Fruit fly (Drosophila melanogaster) whole organism, embryonic: ENCODE results near the gene nenya.

Source experiments
- BtbVII ChIP-seq: fragments of 200-800 bp; sonication (Bioruptor generic); optimal IDR thresholded peaks from 3 replicates; lab custom pipeline; 2017; ENCODE audit warnings: missing biosample characterization, mild to moderate bottlenecking, missing genetic modification characterization
- CG10209 ChIP-seq: fragments of 200-800 bp; sonication (Bioruptor generic); optimal IDR thresholded peaks from 3 replicates; lab custom pipeline; 2017; ENCODE audit warnings: missing biosample characterization, mild to moderate bottlenecking, missing genetic modification characterization, missing genetic modification reagents
- CG10274 ChIP-seq: fragments of 200-800 bp; sonication (Bioruptor generic); optimal IDR thresholded peaks from 3 replicates; lab custom pipeline; 2017; ENCODE audit warnings: missing biosample characterization, mild to moderate bottlenecking, missing genetic modification characterization
- CG10321 ChIP-seq: fragments of 200-800 bp; sonication (Bioruptor generic); IDR thresholded peaks from 2 replicates; pipeline ENCODE4 v1.3.6; 2022; ENCODE audit warnings: missing biosample characterization, missing genetic modification characterization
- CG10565 ChIP-seq: fragments of 200-800 bp; sonication (Bioruptor generic); optimal IDR thresholded peaks from 3 replicates; lab custom pipeline; 2016; ENCODE audit warnings: missing biosample characterization, mild to moderate bottlenecking, missing genetic modification characterization
- CG10654 ChIP-seq: fragments of 200-800 bp; sonication (Bioruptor generic); optimal IDR thresholded peaks from 2 replicates; lab custom pipeline; 2016; ENCODE audit warnings: missing biosample characterization, missing genetic modification characterization
- CG10959 ChIP-seq: fragments of 200-800 bp; sonication (Bioruptor generic); IDR thresholded peaks from 2 replicates; pipeline ENCODE4 v1.3.6; 2022; ENCODE audit warnings: missing biosample characterization, missing genetic modification characterization
- CG10979 ChIP-seq: fragments of 200-800 bp; sonication (Bioruptor generic); optimal IDR thresholded peaks from 2 replicates; lab custom pipeline; 2018; ENCODE audit warnings: missing biosample characterization, mild to moderate bottlenecking, missing genetic modification characterization, moderate library complexity
- CG11456 ChIP-seq: fragments of 200-800 bp; sonication (Bioruptor generic); IDR thresholded peaks from 3 replicates; pipeline ENCODE4 v1.3.6; 2022; ENCODE audit warnings: missing biosample characterization, missing genetic modification characterization
- CG12219 ChIP-seq: fragments of 200-800 bp; sonication (Bioruptor generic); optimal IDR thresholded peaks from 3 replicates; lab custom pipeline; 2018; ENCODE audit warnings: missing biosample characterization, mild to moderate bottlenecking, missing genetic modification characterization
- CG12299 ChIP-seq: fragments of 200-800 bp; sonication (Bioruptor generic); optimal IDR thresholded peaks from 2 replicates; lab custom pipeline; 2018; ENCODE audit warnings: missing biosample characterization, mild to moderate bottlenecking, missing genetic modification characterization
- CG14710 ChIP-seq: fragments of 200-800 bp; sonication (Bioruptor generic); optimal IDR thresholded peaks from 3 replicates; lab custom pipeline; 2019; ENCODE audit warnings: missing biosample characterization, mild to moderate bottlenecking, missing genetic modification characterization, moderate library complexity
- CG14860 ChIP-seq: fragments of 200-800 bp; sonication (Bioruptor generic); IDR thresholded peaks from 3 replicates; pipeline ENCODE4 v1.3.6; 2022; ENCODE audit warnings: missing biosample characterization, missing genetic modification characterization; ENCODE audit not compliant: partially characterized antibody
- CG15696 ChIP-seq: fragments of 200-800 bp; sonication (Bioruptor generic); optimal IDR thresholded peaks from 2 replicates; lab custom pipeline; 2019; ENCODE audit warnings: missing biosample characterization, mild to moderate bottlenecking, missing genetic modification characterization, moderate library complexity
- CG1602 ChIP-seq: fragments of 200-800 bp; sonication (Bioruptor generic); optimal IDR thresholded peaks from 3 replicates; lab custom pipeline; 2016; ENCODE audit warnings: missing biosample characterization, missing genetic modification characterization
- CG16815 ChIP-seq: fragments of 200-800 bp; sonication (Bioruptor generic); optimal IDR thresholded peaks from 3 replicates; lab custom pipeline; 2017; ENCODE audit warnings: missing biosample characterization, mild to moderate bottlenecking, missing genetic modification characterization
- CG16863 ChIP-seq: fragments of 200-800 bp; sonication (Bioruptor generic); optimal IDR thresholded peaks from 3 replicates; lab custom pipeline; 2016; ENCODE audit warnings: missing biosample characterization, missing genetic modification characterization
- CG2120 ChIP-seq: fragments of 200-800 bp; sonication (Bioruptor generic); optimal IDR thresholded peaks from 3 replicates; lab custom pipeline; 2016; ENCODE audit warnings: missing biosample characterization, missing genetic modification characterization
- CG2199 ChIP-seq: fragments of 200-800 bp; sonication (Bioruptor generic); IDR thresholded peaks from 3 replicates; pipeline ENCODE4 v1.3.6; 2022; ENCODE audit warnings: missing biosample characterization, missing genetic modification characterization
- CG2202 ChIP-seq: fragments of 200-800 bp; sonication (Bioruptor generic); optimal IDR thresholded peaks from 2 replicates; lab custom pipeline; 2018; ENCODE audit warnings: missing biosample characterization, mild to moderate bottlenecking, missing genetic modification characterization
- CG32772 ChIP-seq: fragments of 200-800 bp; sonication (Bioruptor generic); IDR thresholded peaks from 2 replicates; pipeline ENCODE4 v1.3.6; 2022; ENCODE audit warnings: missing biosample characterization, missing genetic modification characterization
- CG3281 ChIP-seq: fragments of 200-800 bp; sonication (Bioruptor generic); optimal IDR thresholded peaks from 3 replicates; lab custom pipeline; 2017; ENCODE audit warnings: missing biosample characterization, mild to moderate bottlenecking, missing genetic modification characterization
- CG34376 ChIP-seq: fragments of 200-800 bp; sonication (Bioruptor generic); optimal IDR thresholded peaks from 2 replicates; lab custom pipeline; 2018; ENCODE audit warnings: missing biosample characterization, mild to moderate bottlenecking, missing genetic modification characterization
- CG4360 ChIP-seq: fragments of 200-800 bp; sonication (Bioruptor generic); IDR thresholded peaks from 2 replicates; pipeline ENCODE4 v1.3.6; 2022; ENCODE audit warnings: missing biosample characterization, missing genetic modification characterization
- CG4730 ChIP-seq: fragments of 200-800 bp; sonication (Bioruptor generic); IDR thresholded peaks from 2 replicates; pipeline ENCODE4 v1.3.6; 2022; ENCODE audit warnings: missing biosample characterization, missing genetic modification characterization
- CG5180 ChIP-seq: fragments of 200-800 bp; sonication (Bioruptor generic); optimal IDR thresholded peaks from 3 replicates; lab custom pipeline; 2017; ENCODE audit warnings: missing biosample characterization, missing genetic modification characterization, mild to moderate bottlenecking, moderate library complexity, missing genetic modification reagents
- CG5953 ChIP-seq: fragments of 200-800 bp; sonication (Bioruptor generic); IDR thresholded peaks from 2 replicates; pipeline ENCODE4 v1.3.6; 2022; ENCODE audit warnings: missing biosample characterization, missing genetic modification characterization
- CG6791 ChIP-seq: fragments of 200-800 bp; sonication (Bioruptor generic); IDR thresholded peaks from 3 replicates; pipeline ENCODE4 v1.3.6; 2022; ENCODE audit warnings: missing biosample characterization, missing genetic modification characterization; ENCODE audit not compliant: partially characterized antibody
- CG7556 ChIP-seq: fragments of 200-800 bp; sonication (Bioruptor generic); optimal IDR thresholded peaks from 2 replicates; lab custom pipeline; 2017; ENCODE audit warnings: missing biosample characterization, mild to moderate bottlenecking, missing genetic modification characterization
- CG7839 ChIP-seq: fragments of 200-800 bp; sonication (Bioruptor generic); optimal IDR thresholded peaks from 3 replicates; lab custom pipeline; 2018; ENCODE audit warnings: missing biosample characterization, mild to moderate bottlenecking, missing genetic modification characterization, moderate library complexity
- CG8388 ChIP-seq: fragments of 200-800 bp; sonication (Bioruptor generic); optimal IDR thresholded peaks from 2 replicates; lab custom pipeline; 2019; ENCODE audit warnings: missing biosample characterization, mild to moderate bottlenecking, missing genetic modification characterization, moderate library complexity
- CG9817 ChIP-seq: fragments of 200-800 bp; sonication (Bioruptor generic); optimal IDR thresholded peaks from 2 replicates; lab custom pipeline; 2018; ENCODE audit warnings: missing biosample characterization, mild to moderate bottlenecking, missing genetic modification characterization, moderate library complexity
- CTCF ChIP-seq: fragments of 200-800 bp; sonication (Bioruptor generic); optimal IDR thresholded peaks from 2 replicates; lab custom pipeline; 2017; ENCODE audit warnings: missing biosample characterization, mild to moderate bottlenecking, missing genetic modification characterization, moderate library complexity
- Dll ChIP-seq: fragments of 200-800 bp; sonication (Bioruptor generic); IDR thresholded peaks from 4 replicates; pipeline ENCODE4 v1.3.6; 2022; ENCODE audit warnings: missing biosample characterization, missing genetic modification characterization; ENCODE audit not compliant: partially characterized antibody
- Dp ChIP-seq: fragments of 200-800 bp; sonication (Bioruptor generic); optimal IDR thresholded peaks from 2 replicates; lab custom pipeline; 2018; ENCODE audit warnings: missing biosample characterization, mild to moderate bottlenecking, missing genetic modification characterization, moderate library complexity
- Fer2 ChIP-seq: fragments of 200-800 bp; sonication (Bioruptor generic); optimal IDR thresholded peaks from 2 replicates; lab custom pipeline; 2018; ENCODE audit warnings: missing biosample characterization, mild to moderate bottlenecking, missing genetic modification characterization, moderate library complexity
- Lim3 ChIP-seq: fragments of 200-800 bp; sonication (Bioruptor generic); IDR thresholded peaks from 2 replicates; pipeline ENCODE4 v1.3.6; 2022; ENCODE audit warnings: missing biosample characterization, missing genetic modification characterization
- Nf-YB ChIP-seq: fragments of 200-800 bp; sonication (Bioruptor generic); optimal IDR thresholded peaks from 3 replicates; lab custom pipeline; 2019; ENCODE audit warnings: missing biosample characterization, mild to moderate bottlenecking, missing genetic modification characterization, moderate library complexity
- Ptx1 ChIP-seq: fragments of 200-800 bp; sonication (Bioruptor generic); IDR thresholded peaks from 2 replicates; pipeline ENCODE4 v1.3.6; 2022; ENCODE audit warnings: missing biosample characterization, missing genetic modification characterization
- Rfx ChIP-seq: fragments of 200-800 bp; sonication (Bioruptor generic); IDR thresholded peaks from 2 replicates; pipeline ENCODE4 v1.3.6; 2022; ENCODE audit warnings: missing biosample characterization, missing genetic modification characterization
- Sry-δ ChIP-seq: fragments of 200-800 bp; sonication (Bioruptor generic); optimal IDR thresholded peaks from 2 replicates; lab custom pipeline; 2016; ENCODE audit warnings: missing biosample characterization, missing genetic modification characterization
- Ssrp ChIP-seq: fragments of 200-800 bp; sonication (Bioruptor generic); optimal IDR thresholded peaks from 2 replicates; lab custom pipeline; 2018; ENCODE audit warnings: missing biosample characterization, mild to moderate bottlenecking, missing genetic modification characterization, moderate library complexity
- Tbp ChIP-seq: fragments of >200 bp; optimal IDR thresholded peaks from 2 replicates; lab custom pipeline; 2018; ENCODE audit warnings: missing biosample characterization, missing genetic modification characterization
- fd102C ChIP-seq: fragments of 200-800 bp; sonication (Bioruptor generic); optimal IDR thresholded peaks from 2 replicates; lab custom pipeline; 2018; ENCODE audit warnings: missing biosample characterization, mild to moderate bottlenecking, missing genetic modification characterization, moderate library complexity
- gsb ChIP-seq: fragments of 200-800 bp; sonication (Bioruptor generic); IDR thresholded peaks from 2 replicates; pipeline ENCODE4 v1.3.6; 2022; ENCODE audit warnings: missing biosample characterization, missing genetic modification characterization
- pb ChIP-seq: fragments of 200-800 bp; sonication (Bioruptor generic); optimal IDR thresholded peaks from 3 replicates; lab custom pipeline; 2016; ENCODE audit warnings: missing biosample characterization, missing genetic modification characterization
- pnt ChIP-seq: fragments of 200-800 bp; sonication (Bioruptor generic); optimal IDR thresholded peaks from 3 replicates; lab custom pipeline; 2016; ENCODE audit warnings: missing biosample characterization, missing genetic modification characterization
- pzg ChIP-seq: fragments of 200-800 bp; sonication (Bioruptor generic); optimal IDR thresholded peaks from 3 replicates; lab custom pipeline; 2018; ENCODE audit warnings: missing biosample characterization, mild to moderate bottlenecking, missing genetic modification characterization, moderate library complexity
- stwl ChIP-seq: fragments of 200-800 bp; sonication (Bioruptor generic); optimal IDR thresholded peaks from 3 replicates; lab custom pipeline; 2018; ENCODE audit warnings: missing biosample characterization, mild to moderate bottlenecking, missing genetic modification characterization, moderate library complexity
- tgo ChIP-seq: fragments of 200-800 bp; sonication (Bioruptor generic); IDR thresholded peaks from 3 replicates; pipeline ENCODE4 v1.3.6; 2022; ENCODE audit warnings: missing biosample characterization, missing genetic modification characterization
- usp ChIP-seq: fragments of >200 bp; optimal IDR thresholded peaks from 2 replicates; lab custom pipeline; 2017; ENCODE audit warnings: missing biosample characterization, missing genetic modification characterization
- wdn ChIP-seq: fragments of 200-800 bp; sonication (Bioruptor generic); IDR thresholded peaks from 2 replicates; pipeline ENCODE4 v1.3.6; 2022; ENCODE audit warnings: missing biosample characterization, missing genetic modification characterization

nenya gene

DNA sequence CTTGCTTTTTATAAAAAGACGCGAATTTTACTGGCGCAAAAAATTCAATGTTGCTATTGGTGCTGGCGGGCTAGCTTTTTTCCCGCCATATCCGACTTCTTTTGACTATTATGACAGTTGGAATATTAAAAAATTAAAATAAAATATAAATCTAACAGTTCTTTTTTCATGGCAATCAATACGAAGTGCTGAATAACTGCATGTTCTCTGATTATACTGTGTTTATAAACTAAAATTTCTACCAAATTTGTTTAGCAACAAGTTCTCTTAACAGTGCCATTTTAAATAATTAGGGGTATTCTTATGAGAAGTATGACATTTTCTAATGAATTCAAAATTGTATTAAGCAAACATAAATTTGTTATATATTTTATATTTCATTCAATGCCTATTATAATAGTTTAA is 8.6 kb downstream of the nenya start, which contains the start of gene Boh1 (continued):
- TF ChIP-seq CG11456 (GFP tag; lab: Robert Waterston, UW): no peak
- TF ChIP-seq fd102C (GFP tag; lab: Kevin White, UChicago): no peak
- peak; percentile 39 for TF ChIP-seq stwl
- peak; percentile 16 for TF ChIP-seq CG3281 (GFP tag; lab: Kevin White, UChicago)
- TF ChIP-seq CG4360: no peak
- no peak for TF ChIP-seq CG4730 (GFP tag; lab: Robert Waterston, UW)
- peak; percentile 15 for TF ChIP-seq Nf-YB
- TF ChIP-seq pzg (GFP tag; lab: Kevin White, UChicago): peak; percentile 15
- TF ChIP-seq CG14860 (GFP tag; lab: Robert Waterston, UW): no peak
- no peak for TF ChIP-seq CG10959 (GFP tag; lab: Robert Waterston, UW)
- TF ChIP-seq Ptx1 (GFP tag; lab: Robert Waterston, UW): no peak
- TF ChIP-seq CG14710 (tag; lab: Kevin White, UChicago): peak; percentile 51
- no peak for TF ChIP-seq CG16815 (GFP tag; lab: Kevin White, UChicago)
- TF ChIP-seq Sry-δ (GFP tag; lab: Kevin White, UChicago): no peak
- peak; percentile 26 for TF ChIP-seq BtbVII (GFP tag; lab: Kevin White, UChicago)
- TF ChIP-seq pb (GFP tag; lab: Kevin White, UChicago): no peak
- no peak for TF ChIP-seq CG16863 (GFP tag; lab: Kevin White, UChicago)
- no peak for TF ChIP-seq CG10565 (GFP tag; lab: Kevin White, UChicago)
- peak; percentile 20 for TF ChIP-seq CG7556 (GFP tag; lab: Kevin White, UChicago)
- TF ChIP-seq CG10654: no peak
- 0 out of 2 replicates have a peak, but pooled peaks have one; percentile 13 for TF ChIP-seq Rfx (GFP tag; lab: Robert Waterston, UW)
- no peak for TF ChIP-seq CG2199
- peak; percentile 15 for TF ChIP-seq CG12299 (tag; lab: Kevin White, UChicago)
- TF ChIP-seq CG2202: no peak
- no peak for TF ChIP-seq CTCF (GFP tag; lab: Kevin White, UChicago)
- no peak for TF ChIP-seq Dll
- TF ChIP-seq Fer2 (tag; lab: Kevin White, UChicago): peak; percentile 32
- TF ChIP-seq CG1602 (GFP tag; lab: Kevin White, UChicago): no peak
- no peak for TF ChIP-seq Lim3
- no peak for TF ChIP-seq CG5180 (GFP tag; lab: Kevin White, UChicago)
- no peak for TF ChIP-seq Tbp (GFP tag; lab: Kevin White, UChicago)
- TF ChIP-seq CG6791 (GFP tag; lab: Robert Waterston, UW): no peak
- no peak for TF ChIP-seq gsb (GFP tag; lab: Robert Waterston, UW)
- no peak for TF ChIP-seq pnt (GFP tag; lab: Kevin White, UChicago)
- no peak for TF ChIP-seq wdn (GFP tag; lab: Robert Waterston, UW)
- no peak for TF ChIP-seq CG10321 (GFP tag; lab: Robert Waterston, UW)
- peak; percentile 3 for TF ChIP-seq CG2120 (GFP tag; lab: Kevin White, UChicago)
- TF ChIP-seq CG5953 (GFP tag; lab: Robert Waterston, UW): no peak
- peak; percentile 44 for TF ChIP-seq CG7839 (tag; lab: Kevin White, UChicago)
- TF ChIP-seq CG15696 (tag; lab: Kevin White, UChicago): no peak
- TF ChIP-seq CG12219: no peak
- no peak for TF ChIP-seq CG10274 (GFP tag; lab: Kevin White, UChicago)
- no peak for TF ChIP-seq usp
- TF ChIP-seq CG8388 (GFP tag; lab: Kevin White, UChicago): peak; percentile 24
- TF ChIP-seq CG10979 (tag; lab: Kevin White, UChicago): peak; percentile 36
- no peak for TF ChIP-seq CG34376 (GFP tag; lab: Kevin White, UChicago)
- TF ChIP-seq CG9817 (tag; lab: Kevin White, UChicago): peak; percentile 2
- peak; percentile 6 for TF ChIP-seq Dp
- TF ChIP-seq tgo (GFP tag; lab: Robert Waterston, UW): peak; percentile 24; the same call in 1 of the 3 replicates
- no peak for TF ChIP-seq CG32772 (GFP tag; lab: Robert Waterston, UW)
- TF ChIP-seq Ssrp (tag; lab: Kevin White, UChicago): no peak
- no peak for TF ChIP-seq CG10209 (GFP tag; lab: Kevin White, UChicago)
